Fruit fly (Drosophila melanogaster) whole organism, embryonic: ENCODE results near the gene CG17325.

Experiments used
- Atf6 ChIP-seq: fragments of 200-800 bp; sonication (Bioruptor generic); IDR thresholded peaks from 2 replicates; pipeline ENCODE4 v1.3.6; 2022; ENCODE audit warnings: missing biosample characterization, missing genetic modification characterization
- Bdp1 ChIP-seq: fragments of 200-800 bp; sonication (Bioruptor generic); optimal IDR thresholded peaks from 3 replicates; lab custom pipeline; 2016; ENCODE audit warnings: missing biosample characterization, missing genetic modification characterization
- CG11247 ChIP-seq: fragments of 200-800 bp; sonication (Bioruptor generic); IDR thresholded peaks from 2 replicates; pipeline ENCODE4 v1.3.6; 2022; ENCODE audit warnings: missing biosample characterization, missing genetic modification characterization
- CG12299 ChIP-seq: fragments of 200-800 bp; sonication (Bioruptor generic); optimal IDR thresholded peaks from 2 replicates; lab custom pipeline; 2018; ENCODE audit warnings: missing biosample characterization, mild to moderate bottlenecking, missing genetic modification characterization
- CG1233 ChIP-seq: fragments of 200-800 bp; sonication (Bioruptor generic); optimal IDR thresholded peaks from 4 replicates; lab custom pipeline; 2018; ENCODE audit warnings: missing biosample characterization, mild to moderate bottlenecking, missing genetic modification characterization
- CG12744 ChIP-seq: fragments of 200-800 bp; sonication (Bioruptor generic); optimal IDR thresholded peaks from 2 replicates; lab custom pipeline; 2016; ENCODE audit warnings: missing biosample characterization, missing genetic modification characterization
- CG13775 ChIP-seq: fragments of 200-800 bp; sonication (Bioruptor generic); optimal IDR thresholded peaks from 3 replicates; lab custom pipeline; 2017; ENCODE audit warnings: missing biosample characterization, mild to moderate bottlenecking, missing genetic modification characterization
- CG14014 ChIP-seq: fragments of 200-800 bp; sonication (Bioruptor generic); IDR thresholded peaks from 2 replicates; pipeline ENCODE4 v1.3.6; 2022; ENCODE audit warnings: missing biosample characterization, missing genetic modification characterization
- CG17361 ChIP-seq: fragments of 200-800 bp; sonication (Bioruptor generic); IDR thresholded peaks from 3 replicates; pipeline ENCODE4 v1.3.6; 2022; ENCODE audit warnings: missing biosample characterization, missing genetic modification characterization
- CG2678 ChIP-seq: fragments of 200-800 bp; sonication (Bioruptor generic); optimal IDR thresholded peaks from 3 replicates; lab custom pipeline; 2019; ENCODE audit warnings: missing biosample characterization, mild to moderate bottlenecking, missing genetic modification characterization, moderate library complexity
- CG31365 ChIP-seq: fragments of 200-800 bp; sonication (Bioruptor generic); optimal IDR thresholded peaks from 2 replicates; lab custom pipeline; 2018; ENCODE audit warnings: missing biosample characterization, mild to moderate bottlenecking, missing genetic modification characterization
- CG34376 ChIP-seq: fragments of 200-800 bp; sonication (Bioruptor generic); optimal IDR thresholded peaks from 2 replicates; lab custom pipeline; 2018; ENCODE audit warnings: missing biosample characterization, mild to moderate bottlenecking, missing genetic modification characterization
- CG7556 ChIP-seq: fragments of 200-800 bp; sonication (Bioruptor generic); optimal IDR thresholded peaks from 2 replicates; lab custom pipeline; 2017; ENCODE audit warnings: missing biosample characterization, mild to moderate bottlenecking, missing genetic modification characterization
- CG9215 ChIP-seq: fragments of 200-800 bp; sonication (Bioruptor generic); IDR thresholded peaks from 2 replicates; pipeline ENCODE4 v1.3.6; 2022; ENCODE audit warnings: missing biosample characterization, missing genetic modification characterization
- CG9609 ChIP-seq: fragments of 200-800 bp; sonication (Bioruptor generic); optimal IDR thresholded peaks from 3 replicates; lab custom pipeline; 2016; ENCODE audit warnings: missing biosample characterization, missing genetic modification characterization
- CG9876 ChIP-seq: fragments of 200-800 bp; sonication (Bioruptor generic); optimal IDR thresholded peaks from 2 replicates; lab custom pipeline; 2016; ENCODE audit warnings: missing biosample characterization, missing genetic modification characterization
- Dbx ChIP-seq: fragments of 200-800 bp; sonication (Bioruptor generic); IDR thresholded peaks from 3 replicates; pipeline ENCODE4 v1.3.6; 2022; ENCODE audit warnings: missing biosample characterization, missing genetic modification characterization
- Dip2 ChIP-seq: fragments of 200-800 bp; sonication (Bioruptor generic); IDR thresholded peaks from 2 replicates; pipeline ENCODE4 v1.3.6; 2022; ENCODE audit warnings: missing biosample characterization, missing genetic modification characterization
- Dll ChIP-seq: fragments of 200-800 bp; sonication (Bioruptor generic); IDR thresholded peaks from 4 replicates; pipeline ENCODE4 v1.3.6; 2022; ENCODE audit warnings: missing biosample characterization, missing genetic modification characterization; ENCODE audit not compliant: partially characterized antibody
- HLH3B ChIP-seq: fragments of 200-800 bp; sonication (Bioruptor generic); IDR thresholded peaks from 2 replicates; pipeline ENCODE4 v1.3.6; 2022; ENCODE audit warnings: missing biosample characterization, missing genetic modification characterization
- MESR4 ChIP-seq: fragments of 200-800 bp; sonication (Bioruptor generic); optimal IDR thresholded peaks from 2 replicates; lab custom pipeline; 2018; ENCODE audit warnings: missing biosample characterization, mild to moderate bottlenecking, missing genetic modification characterization, moderate library complexity
- Med ChIP-seq: fragments of 200-800 bp; sonication (Bioruptor generic); peaks from one replicate; lab custom pipeline; 2016; ENCODE audit warnings: missing biosample characterization, missing genetic modification characterization, mild to moderate bottlenecking, inconsistent platforms, moderate library complexity
- Meics ChIP-seq: fragments of 200-800 bp; sonication (Bioruptor generic); optimal IDR thresholded peaks from 2 replicates; lab custom pipeline; 2017; ENCODE audit warnings: missing biosample characterization, mild to moderate bottlenecking, missing genetic modification characterization
- Neu2 ChIP-seq: fragments of 200-800 bp; sonication (Bioruptor generic); optimal IDR thresholded peaks from 3 replicates; lab custom pipeline; 2016; ENCODE audit warnings: missing biosample characterization, missing genetic modification characterization, borderline replicate concordance
- Nf-YA ChIP-seq: fragments of 200-800 bp; sonication (Bioruptor generic); IDR thresholded peaks from 2 replicates; pipeline ENCODE4 v1.3.6; 2022; ENCODE audit warnings: missing biosample characterization, missing genetic modification characterization
- Nf-YB ChIP-seq: fragments of 200-800 bp; sonication (Bioruptor generic); optimal IDR thresholded peaks from 3 replicates; lab custom pipeline; 2019; ENCODE audit warnings: missing biosample characterization, mild to moderate bottlenecking, missing genetic modification characterization, moderate library complexity
- Oli ChIP-seq: fragments of 200-800 bp; sonication (Bioruptor generic); optimal IDR thresholded peaks from 2 replicates; lab custom pipeline; 2018; ENCODE audit warnings: missing biosample characterization, mild to moderate bottlenecking, missing genetic modification characterization, moderate library complexity
- Ptx1 ChIP-seq: fragments of 200-800 bp; sonication (Bioruptor generic); IDR thresholded peaks from 2 replicates; pipeline ENCODE4 v1.3.6; 2022; ENCODE audit warnings: missing biosample characterization, missing genetic modification characterization
- Scr ChIP-seq: fragments of 200-800 bp; sonication (Bioruptor generic); IDR thresholded peaks from 2 replicates; pipeline ENCODE4 v1.3.6; 2022; ENCODE audit warnings: missing biosample characterization, missing genetic modification characterization; ENCODE audit not compliant: partially characterized antibody
- TFAM ChIP-seq: fragments of 200-800 bp; sonication (Bioruptor generic); optimal IDR thresholded peaks from 2 replicates; lab custom pipeline; 2017; ENCODE audit warnings: missing biosample characterization, missing genetic modification characterization, inconsistent platforms
- Usf ChIP-seq: fragments of 200-800 bp; sonication (Bioruptor generic); optimal IDR thresholded peaks from 2 replicates; lab custom pipeline; 2017; ENCODE audit warnings: missing genotype, missing biosample characterization, missing genetic modification characterization
- Xrp1 ChIP-seq: fragments of 200-800 bp; sonication (Bioruptor generic); IDR thresholded peaks from 2 replicates; pipeline ENCODE4 v1.3.6; 2022; ENCODE audit warnings: missing biosample characterization, missing genetic modification characterization
- bbx ChIP-seq: fragments of 200-800 bp; sonication (Bioruptor generic); IDR thresholded peaks from 2 replicates; pipeline ENCODE4 v1.3.6; 2022; ENCODE audit warnings: missing biosample characterization, missing genetic modification characterization; ENCODE audit not compliant: partially characterized antibody
- bigmax ChIP-seq: fragments of 200-800 bp; sonication (Bioruptor generic); optimal IDR thresholded peaks from 2 replicates; lab custom pipeline; 2018; ENCODE audit warnings: missing biosample characterization, mild to moderate bottlenecking, missing genetic modification characterization
- cg ChIP-seq: fragments of 200-800 bp; sonication (Bioruptor generic); optimal IDR thresholded peaks from 3 replicates; lab custom pipeline; 2019; ENCODE audit warnings: missing biosample characterization, mild to moderate bottlenecking, missing genetic modification characterization, moderate library complexity
- dmrt11E ChIP-seq: fragments of 200-800 bp; sonication (Bioruptor generic); optimal IDR thresholded peaks from 3 replicates; lab custom pipeline; 2018; ENCODE audit warnings: missing biosample characterization, mild to moderate bottlenecking, missing genetic modification characterization, moderate library complexity
- gem ChIP-seq: fragments of 200-800 bp; sonication (Bioruptor generic); optimal IDR thresholded peaks from 2 replicates; lab custom pipeline; 2019; ENCODE audit warnings: missing biosample characterization, mild to moderate bottlenecking, missing genetic modification characterization, moderate library complexity
- lov ChIP-seq, 2 experiments: fragments of 200-800 bp in 1 of 2; fragments of >200 bp in 1 of 2; sonication (Bioruptor generic) in 1 of 2; IDR thresholded peaks in 1 of 2; optimal IDR thresholded peaks in 1 of 2; 2 replicates in 1 of 2; 3 replicates in 1 of 2; pipeline versions ENCODE4 v1.3.6 to Lab custom; 2017 to 2022; ENCODE audit warnings: missing biosample characterization in 1 of 2, missing genetic modification characterization in 1 of 2
- maf-S ChIP-seq: fragments of 200-800 bp; sonication (Bioruptor generic); optimal IDR thresholded peaks from 2 replicates; lab custom pipeline; 2016; ENCODE audit warnings: missing biosample characterization, missing genetic modification characterization
- pnt ChIP-seq: fragments of 200-800 bp; sonication (Bioruptor generic); optimal IDR thresholded peaks from 3 replicates; lab custom pipeline; 2016; ENCODE audit warnings: missing biosample characterization, missing genetic modification characterization
- pum ChIP-seq: fragments of 200-800 bp; sonication (Bioruptor generic); optimal IDR thresholded peaks from 2 replicates; lab custom pipeline; 2016; ENCODE audit warnings: missing biosample characterization, missing genetic modification characterization
- run ChIP-seq: fragments of 200-800 bp; sonication (Bioruptor generic); optimal IDR thresholded peaks from 3 replicates; lab custom pipeline; 2018; ENCODE audit warnings: missing biosample characterization, mild to moderate bottlenecking, missing genetic modification characterization
- schlank ChIP-seq: fragments of 200-800 bp; sonication (Bioruptor generic); optimal IDR thresholded peaks from 2 replicates; lab custom pipeline; 2018; ENCODE audit warnings: missing biosample characterization, mild to moderate bottlenecking, missing genetic modification characterization
- scrt ChIP-seq: fragments of 200-800 bp; sonication (Bioruptor generic); optimal IDR thresholded peaks from 2 replicates; lab custom pipeline; 2018; ENCODE audit warnings: missing biosample characterization, mild to moderate bottlenecking, missing genetic modification characterization, moderate library complexity
- sima ChIP-seq: fragments of 200-800 bp; sonication (Bioruptor generic); optimal IDR thresholded peaks from 2 replicates; lab custom pipeline; 2016; ENCODE audit warnings: missing biosample characterization, missing genetic modification characterization
- sug ChIP-seq: fragments of 200-800 bp; optimal IDR thresholded peaks from 2 replicates; lab custom pipeline; 2019; ENCODE audit warnings: missing biosample characterization, mild to moderate bottlenecking, missing genetic modification characterization, moderate library complexity
- tin ChIP-seq: fragments of 200-800 bp; sonication (Bioruptor generic); optimal IDR thresholded peaks from 3 replicates; lab custom pipeline; 2016; ENCODE audit warnings: missing biosample characterization, missing genetic modification characterization
- trem ChIP-seq: fragments of 200-800 bp; optimal IDR thresholded peaks from 3 replicates; lab custom pipeline; 2019; ENCODE audit warnings: missing biosample characterization, mild to moderate bottlenecking, missing genetic modification characterization, moderate library complexity
- ttk ChIP-seq: fragments of 200-800 bp; sonication (Bioruptor generic); IDR thresholded peaks from 2 replicates; pipeline ENCODE4 v2.1.2; 2022; ENCODE audit warnings: missing biosample characterization, missing genetic modification characterization
- usp ChIP-seq: fragments of >200 bp; optimal IDR thresholded peaks from 2 replicates; lab custom pipeline; 2017; ENCODE audit warnings: missing biosample characterization, missing genetic modification characterization

The CG17325 gene

dm6 chr2L:18857635-18858059 lies 45.2 kb downstream of the CG17325 start (continued):
- TF ChIP-seq lov (optimal IDR thresholded peaks at IDR 0.05; lab: Kevin White, UChicago) (no peak), lov (GFP tag; IDR thresholded peaks at IDR 0.05; lab: Robert Waterston, UW) (peak; percentile 85; the same call in 2 of the 3 replicates), maf-S (GFP tag; lab: Kevin White, UChicago) (peak; percentile 89), gem (tag; lab: Kevin White, UChicago) (peak; percentile 96), CG9215 (GFP tag; lab: Robert Waterston, UW) (peak; percentile 99), CG2678 (tag; lab: Kevin White, UChicago) (peak; percentile 95), trem (tag; lab: Kevin White, UChicago) (peak; percentile 80), TFAM (GFP tag; lab: Kevin White, UChicago) (peak; percentile 27), pum (GFP tag; lab: Kevin White, UChicago) (peak; percentile 69), CG11247 (GFP tag; lab: Robert Waterston, UW) (peak; percentile 81), Usf (GFP tag; lab: Kevin White, UChicago) (peak; percentile 80), CG34376 (peak; percentile 82), Med (GFP tag; lab: Kevin White, UChicago) (peak; percentile 97), CG9876 (GFP tag; lab: Kevin White, UChicago) (peak; percentile 79), sug (tag; lab: Kevin White, UChicago) (peak; percentile 84), CG12299 (tag; lab: Kevin White, UChicago) (peak; percentile 91), Meics (GFP tag; lab: Kevin White, UChicago) (peak; percentile 91), pnt (GFP tag; lab: Kevin White, UChicago) (peak; percentile 84), usp (no peak), bbx (GFP tag; lab: Robert Waterston, UW) (no peak), CG12744 (GFP tag; lab: Kevin White, UChicago) (peak; percentile 84), CG14014 (GFP tag; lab: Robert Waterston, UW) (peak; percentile 87), cg (GFP tag; lab: Kevin White, UChicago) (no peak), dmrt11E (tag; lab: Kevin White, UChicago) (peak; percentile 80), run (peak; percentile 86), CG13775 (GFP tag; lab: Kevin White, UChicago) (peak; percentile 87), Scr (GFP tag; lab: Robert Waterston, UW) (peak; percentile 38; the same call in 1 of the 2 replicates), CG7556 (GFP tag; lab: Kevin White, UChicago) (peak; percentile 88), Dip2 (GFP tag; lab: Robert Waterston, UW) (no peak), CG1233 (GFP tag; lab: Kevin White, UChicago) (peak; percentile 90), CG17361 (peak; percentile 90), Nf-YB (GFP tag; lab: Kevin White, UChicago) (peak; percentile 69), sima (GFP tag; lab: Kevin White, UChicago) (peak; percentile 4), Bdp1 (GFP tag; lab: Kevin White, UChicago) (peak; percentile 85), Xrp1 (GFP tag; lab: Robert Waterston, UW) (peak; percentile 94), Dbx (GFP tag; lab: Robert Waterston, UW) (peak; percentile 88), Atf6 (peak; percentile 90), Dll (no peak), MESR4 (GFP tag; lab: Kevin White, UChicago) (peak; percentile 32), ttk (peak; percentile 72), Oli (peak; percentile 93), Neu2 (GFP tag; lab: Kevin White, UChicago) (no peak), schlank (tag; lab: Kevin White, UChicago) (peak; percentile 78), tin (peak; percentile 77), bigmax (GFP tag; lab: Kevin White, UChicago) (peak; percentile 59), Nf-YA (GFP tag; lab: Robert Waterston, UW) (peak; percentile 91), CG31365 (peak; percentile 70), scrt (GFP tag; lab: Kevin White, UChicago) (peak; percentile 82), Ptx1 (GFP tag; lab: Robert Waterston, UW) (peak; percentile 88), CG9609 (peak; percentile 88), HLH3B (GFP tag; lab: Robert Waterston, UW) (peak; percentile 87)
